Fruit fly (Drosophila melanogaster): ENCODE results near the gene CG31835.

CG31835 gene

DNA sequence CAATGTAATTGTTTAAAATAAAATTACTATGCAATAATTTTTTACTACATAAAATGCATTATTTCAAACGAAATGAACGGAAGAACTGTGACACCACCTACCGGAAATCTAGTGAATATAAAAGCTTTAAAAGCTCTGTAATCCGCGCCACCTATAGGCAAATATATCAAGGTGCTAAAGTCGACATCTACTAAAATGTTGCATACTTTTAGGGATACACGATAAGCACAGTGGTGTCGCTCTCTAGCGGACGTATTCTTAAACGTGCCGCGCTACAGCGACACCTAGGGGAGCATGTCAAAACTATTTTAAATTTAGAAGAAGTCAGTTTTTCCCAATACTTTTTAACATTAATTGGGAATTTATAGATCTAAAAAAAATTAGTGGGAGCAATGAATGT is 29.4 kb upstream of the CG31835 start (continued):
- no peak for TF ChIP-seq lov (optimal IDR thresholded peaks at IDR 0.05)
- TF ChIP-seq lov (GFP tag; IDR thresholded peaks at IDR 0.05): peak; percentile 73; the same call in 1 of the 3 replicates
- no peak for TF ChIP-seq nom (GFP tag; optimal IDR thresholded peaks at IDR 0.05)
- peak; percentile 15 for TF ChIP-seq Oli (tag; optimal IDR thresholded peaks at IDR 0.05)
- peak; percentile 49 for TF ChIP-seq HLH54F (GFP tag; optimal IDR thresholded peaks at IDR 0.05)
- peak; percentile 78 for TF ChIP-seq sob (GFP tag; IDR thresholded peaks at IDR 0.05)
- TF ChIP-seq CG8944 (GFP tag; optimal IDR thresholded peaks at IDR 0.05): peak; percentile 45
- TF ChIP-seq lmd (GFP tag; IDR thresholded peaks at IDR 0.05): peak; percentile 77
- peak; percentile 49 for TF ChIP-seq disco-r (GFP tag; optimal IDR thresholded peaks at IDR 0.05)
- TF ChIP-seq Dp (GFP tag; optimal IDR thresholded peaks at IDR 0.05): peak; percentile 57
- TF ChIP-seq chm (GFP tag; IDR thresholded peaks at IDR 0.05): no peak
- TF ChIP-seq odd (GFP tag; optimal IDR thresholded peaks at IDR 0.05): no peak
- peak; percentile 60 for TF ChIP-seq E2f2 (GFP tag; IDR thresholded peaks at IDR 0.05)
- peak; percentile 74 for TF ChIP-seq CG30403 (GFP tag; optimal IDR thresholded peaks at IDR 0.05)
- TF ChIP-seq danr (GFP tag; IDR thresholded peaks at IDR 0.05): peak; percentile 63
- no peak for TF ChIP-seq dan (GFP tag; IDR thresholded peaks at IDR 0.05)
- TF ChIP-seq CG16863 (GFP tag; optimal IDR thresholded peaks at IDR 0.05): peak; percentile 69
- peak; percentile 51; the same call in 1 of the 2 replicates for TF ChIP-seq Ada2b (GFP tag; IDR thresholded peaks at IDR 0.05)
- TF ChIP-seq hb (GFP tag; IDR thresholded peaks at IDR 0.05; ENCODE audit: partially characterized antibody): no peak
- TF ChIP-seq gcm2 (GFP tag; optimal IDR thresholded peaks at IDR 0.05): peak; percentile 28
- no peak for TF ChIP-seq CG11723 (GFP tag; optimal IDR thresholded peaks at IDR 0.05)
- TF ChIP-seq run (tag; optimal IDR thresholded peaks at IDR 0.05): no peak
- TF ChIP-seq kah (GFP tag; optimal IDR thresholded peaks at IDR 0.05): no peak
- TF ChIP-seq fd102C (GFP tag; optimal IDR thresholded peaks at IDR 0.05): peak; percentile 23
- TF ChIP-seq insv (GFP tag; optimal IDR thresholded peaks at IDR 0.05): peak in 1 of 2 experiments; percentile 38
- TF ChIP-seq Opbp (GFP tag; IDR thresholded peaks at IDR 0.05; ENCODE audit: partially characterized antibody): peak; percentile 35; the same call in 1 of the 3 replicates
- TF ChIP-seq CG3281 (GFP tag; optimal IDR thresholded peaks at IDR 0.05): peak; percentile 27
- peak; percentile 62 for TF ChIP-seq Fer3 (tag; optimal IDR thresholded peaks at IDR 0.05)
- no peak for TF ChIP-seq br (optimal IDR thresholded peaks at IDR 0.05)
- peak; percentile 68 for TF ChIP-seq E2f1 (GFP tag; IDR thresholded peaks at IDR 0.05)
- no peak for TF ChIP-seq CG10431 (GFP tag; optimal IDR thresholded peaks at IDR 0.05)
- peak; percentile 65 for TF ChIP-seq Rx (GFP tag; IDR thresholded peaks at IDR 0.05)
- peak; percentile 69 for TF ChIP-seq mam (GFP tag; optimal IDR thresholded peaks at IDR 0.05)
- peak; percentile 11 for TF ChIP-seq CrebB (tag; optimal IDR thresholded peaks at IDR 0.05)
- peak; percentile 50 for TF ChIP-seq Sry-δ (GFP tag; optimal IDR thresholded peaks at IDR 0.05)
- TF ChIP-seq caup (GFP tag; optimal IDR thresholded peaks at IDR 0.05; ENCODE audit: severe bottlenecking): peak; percentile 82
- no peak for TF ChIP-seq CG2889 (GFP tag; IDR thresholded peaks at IDR 0.05)
- peak; percentile 35; the same call in 1 of the 3 replicates for TF ChIP-seq so (GFP tag; IDR thresholded peaks at IDR 0.05)
- TF ChIP-seq CG43689 (GFP tag; IDR thresholded peaks at IDR 0.05): no peak
- no peak for TF ChIP-seq CG13894 (tag; optimal IDR thresholded peaks at IDR 0.05)
- peak; percentile 36 for TF ChIP-seq CG12391 (tag; optimal IDR thresholded peaks at IDR 0.05)
- peak; percentile 61 for TF ChIP-seq CG8359 (GFP tag; optimal IDR thresholded peaks at IDR 0.05; ENCODE audit: borderline replicate concordance)
- TF ChIP-seq fu2 (GFP tag; optimal IDR thresholded peaks at IDR 0.05): peak; percentile 22
- peak; percentile 81 for TF ChIP-seq Meics (GFP tag; optimal IDR thresholded peaks at IDR 0.05)
- no peak for TF ChIP-seq Trl (optimal IDR thresholded peaks at IDR 0.05)
- TF ChIP-seq Trl (GFP tag; optimal IDR thresholded peaks at IDR 0.05): peak; percentile 91
- peak; percentile 46 for TF ChIP-seq CG13424 (tag; optimal IDR thresholded peaks at IDR 0.05)
- peak; percentile 33 for TF ChIP-seq Fer2 (tag; optimal IDR thresholded peaks at IDR 0.05)
- peak; percentile 50; the same call in 1 of the 2 replicates for TF ChIP-seq MBD-R2 (GFP tag; IDR thresholded peaks at IDR 0.05)
- TF ChIP-seq CG3726 (GFP tag; IDR thresholded peaks at IDR 0.05): 0 out of 3 replicates have a peak, but pooled peaks have one; percentile 33
- peak; percentile 14 for TF ChIP-seq CG7556 (GFP tag; optimal IDR thresholded peaks at IDR 0.05)
- TF ChIP-seq CG17829 (tag; optimal IDR thresholded peaks at IDR 0.05): peak; percentile 89
